Fruit fly (Drosophila melanogaster): ENCODE results near the gene CG3527.

The CG3527 gene

DNA sequence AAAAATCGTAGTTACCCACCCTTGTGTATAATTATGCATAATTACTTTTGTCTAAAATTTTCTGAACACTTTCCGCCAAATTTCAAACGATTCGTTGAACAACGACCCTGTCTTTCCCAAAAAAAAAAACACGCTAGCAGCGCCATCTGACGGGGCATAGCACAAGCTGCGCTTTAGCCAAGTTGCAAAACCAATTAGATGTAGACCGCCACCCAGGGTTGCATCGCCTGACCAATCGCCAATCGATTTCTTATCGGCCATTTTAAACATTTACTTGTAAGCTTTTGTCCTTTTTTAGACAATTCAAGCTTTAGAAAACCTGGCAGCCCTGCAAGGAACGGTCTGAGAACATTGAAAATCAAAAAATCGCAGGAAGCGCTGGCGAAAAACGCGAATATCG, 21.9 kb upstream of the CG3527 start, which contains the start of gene CG3556 (continued):
- no peak for TF ChIP-seq lbe (GFP tag; optimal IDR thresholded peaks at IDR 0.05)
- TF ChIP-seq CG11560 (tag; IDR thresholded peaks at IDR 0.05) = peak; percentile 78; the same call in 2 of the 3 replicates
- 0 out of 3 replicates have a peak, but pooled peaks have one; percentile 35 for TF ChIP-seq CG6175 (GFP tag; IDR thresholded peaks at IDR 0.05)
- peak; percentile 5 for TF ChIP-seq Ssrp (tag; optimal IDR thresholded peaks at IDR 0.05)
- TF ChIP-seq Hsf (GFP tag; optimal IDR thresholded peaks at IDR 0.05) = peak; percentile 27
- TF ChIP-seq insv (GFP tag; optimal IDR thresholded peaks at IDR 0.05) = no peak
- TF ChIP-seq CG18262 (tag; optimal IDR thresholded peaks at IDR 0.05) = no peak
- TF ChIP-seq CG12236 (GFP tag; optimal IDR thresholded peaks at IDR 0.05) = no peak
- no peak for TF ChIP-seq tup (GFP tag; optimal IDR thresholded peaks at IDR 0.05)
- TF ChIP-seq NC2α (GFP tag; optimal IDR thresholded peaks at IDR 0.05) = no peak
- no peak for TF ChIP-seq oc (tag; optimal IDR thresholded peaks at IDR 0.05)
- no peak for TF ChIP-seq Lpt (GFP tag; optimal IDR thresholded peaks at IDR 0.05)
- TF ChIP-seq amos (GFP tag; IDR thresholded peaks at IDR 0.05; ENCODE audit: partially characterized antibody) = peak; percentile 55; the same call in 1 of the 2 replicates
- peak; percentile 77 for TF ChIP-seq Myb (GFP tag; optimal IDR thresholded peaks at IDR 0.05)
- peak; percentile 78 for TF ChIP-seq CG13287 (GFP tag; IDR thresholded peaks at IDR 0.05; ENCODE audit: partially characterized antibody)
- TF ChIP-seq CG17361 (GFP tag; IDR thresholded peaks at IDR 0.05) = no peak; the same call in 2 of the 3 replicates
- peak; percentile 54 for TF ChIP-seq CG14710 (tag; optimal IDR thresholded peaks at IDR 0.05)
- TF ChIP-seq ase (GFP tag; IDR thresholded peaks at IDR 0.05) = peak; percentile 59; the same call in 2 of the 3 replicates
- TF ChIP-seq Mad (GFP tag; optimal IDR thresholded peaks at IDR 0.05) = peak; percentile 11
- peak; percentile 68 for TF ChIP-seq tna (GFP tag; IDR thresholded peaks at IDR 0.05; ENCODE audit: partially characterized antibody)
- TF ChIP-seq Eip74EF (GFP tag; optimal IDR thresholded peaks at IDR 0.05) = no peak
- TF ChIP-seq pros (GFP tag; optimal IDR thresholded peaks at IDR 0.05) = no peak
- TF ChIP-seq bcd (GFP tag; optimal IDR thresholded peaks at IDR 0.05) = no peak
- TF ChIP-seq CG11085 (GFP tag; IDR thresholded peaks at IDR 0.05) = no peak
- TF ChIP-seq CG13296 (GFP tag; optimal IDR thresholded peaks at IDR 0.05) = no peak
- no peak for TF ChIP-seq CG17802 (tag; optimal IDR thresholded peaks at IDR 0.05)
- TF ChIP-seq Dp (GFP tag; optimal IDR thresholded peaks at IDR 0.05) = peak; percentile 86
- TF ChIP-seq CG10959 (GFP tag; IDR thresholded peaks at IDR 0.05) = peak; percentile 45; the same call in 1 of the 2 replicates
- 0 out of 2 replicates have a peak, but pooled peaks have one; percentile 22 for TF ChIP-seq peb (GFP tag; IDR thresholded peaks at IDR 0.05)
- no peak for TF ChIP-seq lov (optimal IDR thresholded peaks at IDR 0.05)
- peak; percentile 83; the same call in 2 of the 3 replicates for TF ChIP-seq lov (GFP tag; IDR thresholded peaks at IDR 0.05)
- TF ChIP-seq usp (GFP tag; optimal IDR thresholded peaks at IDR 0.05) = no peak
- TF ChIP-seq CG2202 (tag; optimal IDR thresholded peaks at IDR 0.05) = no peak
- peak; percentile 54; the same call in 2 of the 3 replicates for TF ChIP-seq CG14860 (GFP tag; IDR thresholded peaks at IDR 0.05; ENCODE audit: partially characterized antibody)
- TF ChIP-seq zen (tag; optimal IDR thresholded peaks at IDR 0.05) = peak; percentile 31
- TF ChIP-seq CG6654 (GFP tag; optimal IDR thresholded peaks at IDR 0.05) = no peak
- no peak for TF ChIP-seq CG8388 (GFP tag; optimal IDR thresholded peaks at IDR 0.05)
- TF ChIP-seq Meics (GFP tag; optimal IDR thresholded peaks at IDR 0.05) = no peak
- TF ChIP-seq Atf-2 (GFP tag; optimal IDR thresholded peaks at IDR 0.05) = no peak
- no peak for TF ChIP-seq ftz-f1 (GFP tag; optimal IDR thresholded peaks at IDR 0.05)
- no peak for TF ChIP-seq Trl (optimal IDR thresholded peaks at IDR 0.05)
- peak; percentile 44 for TF ChIP-seq Trl (GFP tag; optimal IDR thresholded peaks at IDR 0.05)
- peak; percentile 57 for TF ChIP-seq CG8290 (GFP tag; optimal IDR thresholded peaks at IDR 0.05)
- peak in 1 of 2 experiments; percentile 61 for TF ChIP-seq CG8290 (tag; optimal IDR thresholded peaks at IDR 0.05)
- no peak for TF ChIP-seq Spps (tag; optimal IDR thresholded peaks at IDR 0.05)
- TF ChIP-seq Sox102F (GFP tag; optimal IDR thresholded peaks at IDR 0.05) = no peak
- no peak for TF ChIP-seq fd3F (GFP tag; optimal IDR thresholded peaks at IDR 0.05)
- no peak for TF ChIP-seq CG11398 (GFP tag; optimal IDR thresholded peaks at IDR 0.05)
- peak; percentile 25 for TF ChIP-seq CG9609 (GFP tag; optimal IDR thresholded peaks at IDR 0.05)
- TF ChIP-seq Sox100B (GFP tag; optimal IDR thresholded peaks at IDR 0.05) = no peak
- TF ChIP-seq CG13775 (GFP tag; optimal IDR thresholded peaks at IDR 0.05) = peak; percentile 37
